Fruit fly (Drosophila melanogaster) ovary, adult (tissue): ENCODE data around the gene CG13113.
A peak's percentile ranks its signal among the peaks of the same experiment; 100 is the strongest.

ENCODE experiments used
- CG17801 ChIP-seq: fragments of 200-800 bp; optimal IDR thresholded peaks from 2 replicates; lab custom pipeline; 2019; ENCODE audit warnings: missing biosample characterization, mild to moderate bottlenecking, missing genetic modification characterization, moderate library complexity; ENCODE audit not compliant: partially characterized antibody

CG13113 gene

DNA sequence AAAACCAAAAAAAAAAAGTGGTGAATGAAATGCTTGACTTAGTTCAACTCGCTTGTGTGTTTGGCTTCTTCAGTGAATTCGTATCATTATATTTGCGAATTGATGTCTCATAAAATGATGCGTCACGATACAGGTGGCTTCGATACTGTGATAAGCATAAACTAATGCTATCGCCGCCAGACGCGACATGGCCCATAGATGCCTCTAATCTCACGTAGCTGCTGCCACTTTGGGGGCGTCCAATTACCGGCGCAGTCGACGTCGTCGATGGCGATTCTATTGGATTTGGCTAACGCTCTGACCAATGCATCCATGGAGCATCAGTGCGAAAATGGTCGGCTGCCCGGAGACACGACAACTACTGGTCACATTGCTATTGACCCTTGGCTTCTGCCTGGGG is at the start of gene CG13113:
TSS of gene CG13113 (plus strand) at position 301 of the 400 bp plus-strand sequence.
- no peak for TF ChIP-seq CG17801 (GFP tag; lab: Kevin White, UChicago)

DNA sequence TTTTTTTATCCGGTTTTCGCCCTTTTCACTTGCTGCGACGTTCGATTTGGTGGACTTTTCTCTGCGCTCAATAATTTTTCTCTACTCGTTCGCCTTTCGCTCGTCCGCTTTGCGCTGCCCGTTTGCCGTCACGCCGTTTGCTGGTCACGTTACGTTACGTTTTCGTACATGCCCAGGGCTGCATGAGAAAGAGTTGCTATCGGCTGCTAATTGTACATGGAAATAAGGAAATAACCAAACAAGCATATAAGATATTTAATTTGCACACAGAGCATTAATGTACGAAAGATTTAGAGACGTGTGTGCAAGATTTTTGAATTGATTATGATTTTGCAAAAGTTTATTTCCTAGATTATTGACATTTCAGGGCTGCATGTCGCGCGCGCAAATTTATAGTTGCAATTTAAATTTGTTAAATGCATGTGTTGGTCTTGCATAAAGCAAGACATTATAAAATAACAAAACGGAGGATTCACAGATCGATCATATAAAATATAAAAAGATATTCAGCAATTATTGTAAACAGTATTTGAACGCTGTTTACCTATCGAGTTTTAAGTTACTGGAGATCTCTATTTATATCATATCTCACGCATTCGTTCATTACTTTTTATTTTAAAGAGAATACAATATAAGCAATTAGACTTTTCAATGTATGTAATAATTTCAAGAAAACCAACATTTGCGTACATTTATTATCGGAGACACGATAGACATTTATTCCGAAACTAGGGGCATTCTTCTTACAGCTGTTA is 49.1 kb upstream of the CG13113 start, which contains the start of gene Gdi:
TSS of gene Gdi (minus strand) at position 214 of the 755 bp plus-strand sequence.
- no peak for TF ChIP-seq CG17801 (GFP tag; lab: Kevin White, UChicago)

DNA sequence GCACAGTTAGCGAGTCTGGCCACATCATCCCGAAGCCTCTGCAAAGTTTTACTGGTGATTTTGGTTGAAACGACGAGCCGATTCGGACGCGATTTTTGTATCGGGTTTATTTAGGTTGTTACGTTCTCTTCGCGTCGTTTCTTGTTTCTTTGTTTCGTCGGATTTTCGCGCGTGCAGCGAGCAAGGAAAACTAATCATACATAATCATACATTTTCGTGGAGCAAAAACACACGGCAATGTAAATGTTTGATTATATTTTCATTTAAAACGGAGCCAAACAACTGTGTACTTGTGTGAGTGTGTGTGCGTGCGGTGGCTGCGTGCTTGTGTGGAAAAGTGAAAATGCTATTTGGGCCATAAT is 48.6 kb upstream of the CG13113 start, which contains the start of gene CG33298:
TSS of gene CG33298 (plus strand) at position 57 of the 362 bp plus-strand sequence.
- peak; percentile 47 for TF ChIP-seq CG17801 (GFP tag; lab: Kevin White, UChicago)

DNA sequence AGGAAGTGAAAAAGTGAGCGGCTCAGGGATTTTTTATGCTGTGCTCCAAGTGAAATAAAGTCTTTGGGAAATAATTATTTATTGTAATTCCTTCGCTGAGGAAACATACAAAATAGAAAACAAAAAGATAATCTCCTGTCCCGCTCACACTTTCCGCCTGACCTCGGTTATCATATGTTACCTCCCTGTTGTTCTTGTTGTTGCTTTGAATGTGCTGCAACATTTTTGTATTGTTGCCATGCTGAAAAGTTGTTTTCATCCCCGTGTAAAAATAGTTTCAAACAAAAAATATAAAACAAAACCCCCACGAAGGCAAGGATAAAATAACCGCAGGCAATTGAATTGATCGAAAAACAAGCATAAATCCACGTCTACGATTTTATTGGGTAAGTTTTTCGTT is 48.1 kb upstream of the CG13113 start:
- no peak for TF ChIP-seq CG17801 (GFP tag; lab: Kevin White, UChicago)

DNA sequence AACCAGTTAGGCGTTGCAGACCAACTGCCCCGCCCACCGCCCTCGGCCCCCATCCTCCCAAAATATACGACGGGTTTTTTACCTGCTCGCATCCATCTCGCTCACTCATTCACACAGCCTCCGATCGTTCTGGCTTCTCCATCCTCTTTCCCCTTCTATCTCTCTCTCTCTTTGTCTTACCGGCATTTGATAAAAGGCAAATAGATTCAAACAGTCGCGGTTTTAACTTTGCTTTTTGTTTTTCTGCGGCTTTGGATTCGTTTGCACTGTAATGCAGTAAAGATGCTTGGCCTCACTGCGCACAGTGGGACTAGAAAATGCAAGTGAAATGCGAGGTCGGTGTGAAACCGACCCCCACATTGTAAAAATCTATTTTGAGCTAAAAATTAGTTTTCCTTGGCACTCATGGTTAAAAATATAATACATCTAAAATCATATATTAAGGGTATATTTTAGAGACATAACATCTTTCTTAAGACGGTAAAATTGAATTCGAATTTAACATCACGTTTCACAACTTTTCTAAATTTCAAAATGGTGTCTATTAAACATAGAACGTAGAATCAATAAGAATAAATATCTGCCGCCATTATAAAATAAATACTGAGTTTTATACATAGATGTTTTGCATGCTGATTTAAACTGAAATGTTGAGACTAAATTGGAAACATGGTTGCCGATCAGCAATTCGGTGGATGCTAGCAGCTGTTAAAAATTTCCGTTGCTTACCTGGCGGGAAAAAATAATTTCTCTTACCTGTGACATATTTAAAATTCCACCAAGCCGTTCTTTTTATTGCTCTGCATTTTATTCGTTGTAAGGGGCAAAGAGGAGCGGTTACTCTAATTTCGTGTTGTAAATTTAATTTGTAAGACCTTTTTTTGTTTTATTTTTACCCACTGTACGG is 47.3 kb upstream of the CG13113 start:
- no peak for TF ChIP-seq CG17801 (GFP tag; lab: Kevin White, UChicago)

DNA sequence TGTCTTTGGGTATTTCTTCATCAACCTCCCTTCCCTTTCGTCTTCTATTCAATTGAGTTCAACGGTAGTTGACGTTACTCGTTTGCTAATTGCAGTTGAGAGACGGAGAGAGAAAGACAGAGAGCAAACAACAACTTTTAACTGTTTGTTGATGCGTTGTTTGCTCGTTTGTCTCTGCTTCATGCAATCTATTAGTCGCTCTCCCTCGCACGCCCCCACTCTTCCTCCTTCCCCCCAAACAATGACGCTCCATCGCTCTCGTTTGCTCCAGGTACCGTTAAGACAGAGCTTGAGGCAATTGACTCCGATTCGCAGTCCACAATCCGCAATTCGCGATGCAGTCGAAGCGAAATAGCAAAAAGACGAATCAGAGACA is 46.7 kb upstream of the CG13113 start:
- TF ChIP-seq CG17801 (GFP tag; lab: Kevin White, UChicago) = peak; percentile 59

DNA sequence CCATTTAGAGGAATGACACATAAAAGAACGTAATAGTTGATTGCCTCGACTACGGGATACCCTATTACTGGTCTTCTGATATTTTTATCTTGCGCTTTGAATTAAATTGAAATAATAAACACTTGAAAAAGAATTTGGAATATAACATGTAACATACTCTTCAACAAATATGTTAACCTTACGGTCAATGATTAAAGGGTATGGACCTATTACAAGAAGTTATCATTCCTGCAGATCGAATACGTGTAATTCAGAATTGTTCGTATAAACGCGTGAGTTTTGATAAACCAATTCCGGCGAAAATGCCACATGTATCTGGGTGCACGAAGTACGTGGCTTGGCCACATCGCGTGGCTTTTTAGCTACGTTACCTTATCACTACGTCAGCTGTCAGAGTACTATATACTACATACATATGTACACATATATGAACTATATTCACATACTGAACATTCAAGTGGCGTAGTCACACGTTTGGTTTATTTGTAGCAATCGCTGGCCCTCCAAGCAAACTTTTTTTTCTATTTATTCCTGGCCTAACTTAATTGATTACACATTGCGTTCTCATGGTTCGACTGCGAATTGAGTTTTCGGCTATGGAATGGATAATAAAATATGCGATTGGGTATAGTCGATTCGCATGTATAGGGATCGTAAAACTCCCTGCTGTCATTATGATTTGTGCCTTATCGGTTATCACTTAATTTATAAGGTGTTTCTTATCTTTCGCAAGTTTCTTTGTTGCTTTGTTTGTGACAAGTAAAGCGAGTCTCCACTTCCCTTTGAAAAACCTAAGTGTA is 45.6 kb upstream of the CG13113 start:
- TF ChIP-seq CG17801 (GFP tag; lab: Kevin White, UChicago) = peak; percentile 85

DNA sequence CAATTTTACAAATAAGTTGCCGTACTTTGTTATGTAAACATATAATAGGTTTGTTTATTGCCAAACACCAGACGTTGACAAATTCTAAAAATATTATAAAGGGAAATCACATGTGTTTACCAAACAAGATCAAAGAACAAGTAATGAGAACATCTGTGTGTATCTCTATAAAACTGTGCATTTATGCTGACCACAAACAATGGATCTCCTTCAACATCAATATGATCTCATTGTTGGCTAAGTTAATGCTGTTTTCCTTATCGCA is 45.1 kb upstream of the CG13113 start:
- no peak for TF ChIP-seq CG17801 (GFP tag; lab: Kevin White, UChicago)

DNA sequence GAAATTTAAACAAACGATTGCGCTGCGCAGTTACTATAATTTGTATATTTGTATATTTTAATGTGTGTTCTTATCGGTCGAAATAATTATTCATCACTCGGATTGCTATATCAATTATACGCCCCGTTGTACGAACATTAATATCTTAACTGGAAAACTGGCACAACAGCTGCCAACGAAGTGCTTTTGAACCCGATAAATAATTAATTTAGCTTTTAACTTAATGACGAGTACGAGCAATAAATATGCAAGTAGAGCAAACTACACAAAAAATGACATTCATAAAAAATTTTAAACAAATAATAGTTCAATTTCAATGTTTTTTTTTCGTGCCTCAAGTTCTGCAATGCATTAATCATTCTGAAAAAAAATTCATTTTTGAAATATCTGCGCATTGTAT is 43.5 kb upstream of the CG13113 start:
- TF ChIP-seq CG17801 (GFP tag; lab: Kevin White, UChicago) = no peak

DNA sequence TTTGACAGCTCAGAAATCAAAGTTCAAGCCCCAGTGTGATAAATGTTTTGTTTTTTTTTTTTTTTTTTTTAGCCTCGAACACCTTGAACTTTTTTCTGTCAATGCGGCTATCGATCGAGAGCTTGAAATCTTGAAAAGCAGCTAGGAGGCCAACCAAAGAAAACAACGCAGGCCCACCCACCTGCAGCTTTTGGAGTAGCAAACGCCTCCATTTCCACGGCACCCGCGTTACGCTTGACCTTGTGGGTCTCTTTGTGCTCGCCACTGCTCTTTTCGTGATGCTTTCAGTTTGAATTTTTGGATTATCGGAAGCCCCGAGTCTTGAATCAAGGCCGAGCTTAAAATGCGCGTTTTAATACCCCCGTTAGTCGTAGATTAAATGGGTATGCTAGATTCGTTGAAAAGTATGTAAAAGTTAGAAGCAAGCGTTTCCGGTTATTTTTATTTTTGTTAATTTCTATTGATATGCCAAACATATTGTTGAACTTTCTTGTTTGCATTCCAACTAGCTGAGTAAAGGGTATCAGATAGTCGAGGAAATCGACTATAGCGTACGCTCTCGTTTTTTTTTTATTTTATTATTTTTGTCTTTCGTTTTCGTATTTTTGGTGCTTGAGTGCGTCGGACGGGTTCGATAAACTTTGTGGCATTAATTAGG is 41.1 kb upstream of the CG13113 start:
- TF ChIP-seq CG17801 (GFP tag; lab: Kevin White, UChicago) = peak; percentile 74

DNA sequence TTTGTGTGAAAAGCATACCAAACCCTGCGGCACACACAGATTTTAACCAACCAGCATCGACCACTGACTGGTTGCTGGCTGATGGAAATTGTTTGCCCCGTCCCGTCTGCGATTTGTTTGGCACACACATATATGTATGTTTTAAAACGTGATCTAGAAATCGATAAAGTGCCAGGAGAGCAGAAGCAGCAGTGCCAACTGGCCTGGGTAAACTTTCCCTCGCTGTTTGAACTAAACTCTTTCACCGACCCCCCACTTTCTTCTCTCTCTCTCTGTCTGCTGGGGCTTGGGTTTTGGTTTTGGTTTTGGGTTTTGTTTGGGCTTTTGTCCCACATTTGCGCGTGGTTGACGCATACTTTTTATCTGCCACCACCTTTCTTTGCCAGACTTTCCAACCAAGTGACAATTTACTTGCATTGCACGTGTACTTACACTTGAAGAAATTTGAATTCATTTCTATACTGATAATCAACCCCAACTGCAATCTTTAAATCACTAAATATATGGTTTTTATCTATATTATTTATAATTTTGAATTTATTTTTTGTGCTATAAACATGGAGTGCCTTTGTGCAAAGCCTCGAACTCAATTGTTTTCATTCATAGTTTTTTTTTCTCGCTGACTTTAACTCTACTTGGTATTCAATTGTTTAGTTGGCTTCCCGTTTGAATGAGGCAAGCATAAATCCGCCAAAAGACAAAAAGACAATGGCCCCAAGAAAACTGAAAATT is 38.4 kb upstream of the CG13113 start:
- TF ChIP-seq CG17801 (GFP tag; lab: Kevin White, UChicago) = no peak

DNA sequence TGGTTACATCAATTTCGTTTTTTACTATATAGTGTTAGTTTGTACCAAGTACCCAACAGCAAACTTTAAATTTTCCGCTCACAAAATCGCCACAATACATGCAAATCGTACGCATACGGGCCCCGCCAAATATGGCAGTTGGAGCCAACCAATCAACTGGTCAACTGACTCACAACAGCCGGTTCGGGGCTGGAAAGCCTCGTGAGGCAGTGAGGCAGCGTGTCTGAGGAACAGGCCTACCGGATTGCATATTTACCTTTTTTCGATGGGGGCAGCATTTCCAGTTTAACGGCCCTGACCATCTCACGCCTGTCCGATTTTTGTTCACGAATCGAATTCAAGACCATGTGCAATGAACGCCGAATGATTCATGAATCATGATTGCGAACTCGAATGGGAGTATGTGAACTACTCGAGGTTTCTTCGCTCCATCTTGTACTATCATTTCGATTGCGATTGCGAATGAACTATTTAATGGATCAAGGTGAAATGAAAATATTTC is 37.4 kb upstream of the CG13113 start:
- no peak for TF ChIP-seq CG17801 (GFP tag; lab: Kevin White, UChicago)

DNA sequence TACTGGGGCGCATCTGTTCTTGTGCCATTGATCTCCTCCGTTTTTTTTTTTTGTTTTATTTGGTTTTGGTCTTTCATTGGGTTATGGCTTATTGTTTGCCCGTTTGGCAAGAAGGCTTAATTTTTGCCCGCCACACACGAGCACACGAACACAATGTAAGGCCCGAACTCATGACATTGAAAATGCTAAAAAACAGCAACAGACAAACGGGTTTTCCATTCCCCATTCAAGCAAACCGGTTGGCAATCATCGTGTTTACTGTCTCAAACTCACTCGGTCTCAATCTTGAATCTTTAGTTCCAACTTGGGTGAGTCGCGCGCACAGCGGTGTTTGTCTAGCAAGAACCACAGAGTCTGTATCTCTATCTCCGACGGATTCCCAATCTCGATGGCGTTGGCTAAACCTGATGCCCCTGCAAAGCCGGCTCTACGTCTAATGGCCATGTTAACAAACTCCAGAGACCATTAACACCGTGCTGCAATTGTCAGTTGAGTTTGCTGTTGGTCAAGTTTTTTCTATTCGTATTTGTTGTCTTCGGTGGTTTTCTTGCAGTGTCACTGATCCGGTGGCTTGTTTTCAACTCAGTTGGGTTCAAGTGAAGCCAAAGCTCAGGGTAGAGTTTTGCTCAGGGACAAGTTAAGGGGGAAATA is 35.3 kb upstream of the CG13113 start:
- TF ChIP-seq CG17801 (GFP tag; lab: Kevin White, UChicago) = no peak
